Worm (Caenorhabditis elegans): Measurements from ENCODE around the gene ddx-17.

DNA sequence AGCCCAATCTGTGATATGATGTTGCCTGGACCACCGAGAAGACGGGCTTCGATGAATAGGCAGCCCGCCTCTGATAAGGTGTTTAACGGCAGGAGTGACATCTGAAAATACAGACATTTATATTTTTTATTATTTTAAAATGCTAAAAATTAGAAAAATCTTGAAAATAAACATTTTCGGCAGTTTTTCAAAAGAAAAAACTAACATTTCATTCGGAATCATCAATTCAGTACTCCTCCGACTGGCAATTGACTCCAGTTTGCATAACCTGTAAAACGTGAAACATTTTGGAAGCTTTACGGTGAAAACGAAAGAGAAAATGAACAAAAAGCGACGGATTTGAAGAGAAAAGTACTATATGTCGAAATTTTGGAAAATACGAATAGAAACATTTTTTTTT is 6.0 kb downstream of the ddx-17 start, which contains the start of gene ric-7:
- no peak for TF ChIP-seq unc-62 (GFP tag; optimal IDR thresholded peaks at IDR 0.05)
- no peak for TF ChIP-seq M03D4.4 (tag; optimal IDR thresholded peaks at IDR 0.05)
- no peak for TF ChIP-seq ztf-11 (tag; optimal IDR thresholded peaks at IDR 0.05)
- TF ChIP-seq nhr-237 (tag; optimal IDR thresholded peaks at IDR 0.05), result no peak
- no peak for TF ChIP-seq snpc-4 (tag; optimal IDR thresholded peaks at IDR 0.05)
- no peak for TF ChIP-seq unc-39 (tag; optimal IDR thresholded peaks at IDR 0.05)
